Fruit fly (Drosophila melanogaster): ENCODE data around the gene dsh.

The dsh gene

DNA sequence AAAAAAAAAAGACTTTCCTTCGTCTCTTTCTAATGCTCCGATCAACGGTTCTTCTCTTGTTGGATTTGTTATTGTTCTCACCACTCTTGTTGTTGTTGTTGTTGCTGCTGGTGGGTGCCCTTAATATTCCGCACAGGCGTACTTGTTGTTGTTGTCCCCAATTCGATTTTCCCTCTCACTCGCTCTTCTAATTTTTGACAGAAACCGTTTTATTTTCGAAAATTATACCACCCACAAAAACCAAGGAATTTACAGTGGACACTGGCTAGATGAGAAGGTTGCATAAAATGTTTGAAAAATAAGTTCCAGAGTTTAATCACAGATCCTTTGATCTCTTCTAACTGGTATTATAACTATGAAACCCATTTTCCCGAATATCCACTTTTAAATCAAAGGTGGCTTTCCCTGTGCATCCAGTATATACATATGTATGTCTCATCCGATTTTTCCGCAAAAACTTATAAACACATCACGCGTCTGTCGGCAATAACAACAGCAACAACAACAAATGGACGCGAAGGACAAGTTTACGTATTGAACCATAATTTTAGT is 35.8 kb downstream of the dsh start (continued):
- no peak for TF ChIP-seq CG3838 (GFP tag; optimal IDR thresholded peaks at IDR 0.05)
- no peak for TF ChIP-seq fd102C (GFP tag; optimal IDR thresholded peaks at IDR 0.05)
- no peak; the same call in 2 of the 3 replicates for TF ChIP-seq so (GFP tag; IDR thresholded peaks at IDR 0.05)
- TF ChIP-seq CG15073 (GFP tag; optimal IDR thresholded peaks at IDR 0.05), result no peak
- TF ChIP-seq CG6175 (GFP tag; IDR thresholded peaks at IDR 0.05), result no peak
- TF ChIP-seq C15 (GFP tag; IDR thresholded peaks at IDR 0.05), result no peak
- no peak for TF ChIP-seq CG3995 (GFP tag; optimal IDR thresholded peaks at IDR 0.05)
- TF ChIP-seq CG15514 (GFP tag; optimal IDR thresholded peaks at IDR 0.05), result peak; percentile 5
- TF ChIP-seq her (GFP tag; optimal IDR thresholded peaks at IDR 0.05), result no peak
- no peak for TF ChIP-seq nau (GFP tag; optimal IDR thresholded peaks at IDR 0.05)
- peak; percentile 24 for TF ChIP-seq CG12219 (GFP tag; optimal IDR thresholded peaks at IDR 0.05)
- peak; percentile 68; the same call in 1 of the 2 replicates for TF ChIP-seq NFAT (GFP tag; IDR thresholded peaks at IDR 0.05)
- TF ChIP-seq CG8290 (GFP tag; optimal IDR thresholded peaks at IDR 0.05), result no peak
- TF ChIP-seq CG8290 (tag; optimal IDR thresholded peaks at IDR 0.05), result peak in 1 of 2 experiments; percentile 67
- no peak for TF ChIP-seq Lpt (GFP tag; optimal IDR thresholded peaks at IDR 0.05)
- no peak for TF ChIP-seq CG15601 (tag; optimal IDR thresholded peaks at IDR 0.05)
- peak; percentile 22; the same call in 1 of the 2 replicates for TF ChIP-seq CG11247 (GFP tag; IDR thresholded peaks at IDR 0.05)
- no peak for TF ChIP-seq hth (optimal IDR thresholded peaks at IDR 0.05)
- TF ChIP-seq B-H1 (GFP tag; IDR thresholded peaks at IDR 0.05), result peak; percentile 55; the same call in 1 of the 3 replicates
- TF ChIP-seq CG8359 (GFP tag; optimal IDR thresholded peaks at IDR 0.05; ENCODE audit: borderline replicate concordance), result no peak
- no peak for TF ChIP-seq disco-r (GFP tag; optimal IDR thresholded peaks at IDR 0.05)
- no peak for TF ChIP-seq jigr1 (GFP tag; IDR thresholded peaks at IDR 0.05)
- peak; percentile 64 for TF ChIP-seq CG9817 (tag; optimal IDR thresholded peaks at IDR 0.05)
- TF ChIP-seq Dip2 (GFP tag; IDR thresholded peaks at IDR 0.05), result no peak
- no peak for TF ChIP-seq ewg (GFP tag; optimal IDR thresholded peaks at IDR 0.05)
- TF ChIP-seq CG10654 (GFP tag; optimal IDR thresholded peaks at IDR 0.05), result no peak
- TF ChIP-seq CG14441 (GFP tag; IDR thresholded peaks at IDR 0.05), result peak; percentile 78
- TF ChIP-seq tup (GFP tag; optimal IDR thresholded peaks at IDR 0.05), result no peak
- TF ChIP-seq wdn (GFP tag; IDR thresholded peaks at IDR 0.05), result peak; percentile 57
- no peak for TF ChIP-seq CG6254 (GFP tag; optimal IDR thresholded peaks at IDR 0.05)
- TF ChIP-seq Sin3A (optimal IDR thresholded peaks at IDR 0.05), result no peak
- no peak for TF ChIP-seq CG7745 (tag; optimal IDR thresholded peaks at IDR 0.05)
- no peak for TF ChIP-seq bab2 (GFP tag; optimal IDR thresholded peaks at IDR 0.05)
- TF ChIP-seq gro (GFP tag; optimal IDR thresholded peaks at IDR 0.05), result peak; percentile 10
- TF ChIP-seq Atf-2 (GFP tag; optimal IDR thresholded peaks at IDR 0.05), result no peak
- TF ChIP-seq crol (GFP tag; IDR thresholded peaks at IDR 0.05), result no peak
- TF ChIP-seq Rfx (GFP tag; IDR thresholded peaks at IDR 0.05), result peak; percentile 87
- TF ChIP-seq ro (GFP tag; IDR thresholded peaks at IDR 0.05), result no peak
- TF ChIP-seq hbn (GFP tag; IDR thresholded peaks at IDR 0.05; ENCODE audit: partially characterized antibody), result no peak
- peak; percentile 17 for TF ChIP-seq CoRest (tag; optimal IDR thresholded peaks at IDR 0.05)
- TF ChIP-seq CG4360 (GFP tag; IDR thresholded peaks at IDR 0.05), result peak; percentile 96
- TF ChIP-seq CG6683 (GFP tag; optimal IDR thresholded peaks at IDR 0.05), result no peak
- TF ChIP-seq kni (GFP tag; optimal IDR thresholded peaks at IDR 0.05), result no peak
- peak; percentile 42; the same call in 1 of the 2 replicates for TF ChIP-seq CG17612 (GFP tag; IDR thresholded peaks at IDR 0.05)
- peak; percentile 57 for TF ChIP-seq unpg (GFP tag; optimal IDR thresholded peaks at IDR 0.05)
- peak; percentile 14 for TF ChIP-seq CG15011 (GFP tag; optimal IDR thresholded peaks at IDR 0.05)
- peak; percentile 38 for TF ChIP-seq Ravus (GFP tag; IDR thresholded peaks at IDR 0.05)
- TF ChIP-seq nerfin-2 (GFP tag; IDR thresholded peaks at IDR 0.05; ENCODE audit: partially characterized antibody), result no peak
- no peak for TF ChIP-seq dati (GFP tag; IDR thresholded peaks at IDR 0.05)
- TF ChIP-seq CG16813 (GFP tag; IDR thresholded peaks at IDR 0.05; ENCODE audit: partially characterized antibody), result no peak
- peak; percentile 59 for TF ChIP-seq gem (tag; optimal IDR thresholded peaks at IDR 0.05)
- TF ChIP-seq CG4282 (GFP tag; optimal IDR thresholded peaks at IDR 0.05), result no peak

All from whole organism, embryonic.